Worm (Caenorhabditis elegans): ENCODE measurements around the gene col-159.

DNA sequence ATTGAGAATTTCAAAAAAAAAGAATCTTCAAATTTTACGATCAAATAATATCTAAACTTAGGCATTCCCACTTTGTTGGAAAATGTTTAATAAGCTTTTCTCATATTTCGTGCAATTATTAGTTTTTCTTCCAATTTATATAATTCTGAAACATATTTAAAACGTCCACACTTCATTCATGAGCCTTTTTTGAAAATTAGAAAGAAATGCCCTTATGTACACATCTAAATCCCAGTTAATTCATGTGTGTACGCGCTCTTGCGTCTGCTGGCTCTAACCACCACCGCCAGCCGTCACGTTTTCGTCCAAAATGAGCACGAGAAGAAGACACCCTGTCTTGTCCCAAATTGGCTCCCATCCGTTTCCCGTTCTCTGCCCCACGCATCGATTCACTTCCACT lies 35.4 kb downstream of the col-159 start:
- TF ChIP-seq skn-1 (tag; optimal IDR thresholded peaks at IDR 0.05) (no peak), ztf-1 (GFP tag; conservative IDR thresholded peaks at IDR 0.05) (no peak), lin-13 (GFP tag; optimal IDR thresholded peaks at IDR 0.05) (no peak), unc-62 (GFP tag; optimal IDR thresholded peaks at IDR 0.05) (no peak), ztf-11 (tag; optimal IDR thresholded peaks at IDR 0.05) (no peak), nhr-23 (tag; optimal IDR thresholded peaks at IDR 0.05) (no peak), ama-1 (optimal IDR thresholded peaks at IDR 0.05) (no peak), nhr-11 (tag; optimal IDR thresholded peaks at IDR 0.05) (no peak), ceh-16 (tag; optimal IDR thresholded peaks at IDR 0.05) (no peak), ZK546.5 (tag; optimal IDR thresholded peaks at IDR 0.05) (no peak)

All from whole organism, L2 larva.